Fruit fly (Drosophila melanogaster) whole organism, pupa: ENCODE results near the gene mtDNA-helicase.

Source experiments
- CG12605 ChIP-seq: fragments of 200-800 bp; sonication (Bioruptor generic); IDR thresholded peaks from 2 replicates; pipeline ENCODE4 v1.3.6; 2022; ENCODE audit warnings: missing biosample characterization, missing genetic modification characterization
- CG13204 ChIP-seq: fragments of 200-800 bp; sonication (Bioruptor generic); optimal IDR thresholded peaks from 2 replicates; lab custom pipeline; 2018; ENCODE audit warnings: missing biosample characterization, mild to moderate bottlenecking, missing genetic modification characterization, moderate library complexity
- CG17806 ChIP-seq: fragments of 200-800 bp; sonication (Bioruptor generic); optimal IDR thresholded peaks from 2 replicates; lab custom pipeline; 2018; ENCODE audit warnings: missing biosample characterization, mild to moderate bottlenecking, missing genetic modification characterization, moderate library complexity
- CG9948 ChIP-seq: fragments of 200-800 bp; sonication (Bioruptor generic); optimal IDR thresholded peaks from 2 replicates; lab custom pipeline; 2018; ENCODE audit warnings: missing biosample characterization, mild to moderate bottlenecking, missing genetic modification characterization, moderate library complexity
- Pif1B ChIP-seq: fragments of 200-800 bp; sonication (Bioruptor generic); optimal IDR thresholded peaks from 3 replicates; lab custom pipeline; 2016; ENCODE audit warnings: missing biosample characterization, missing genetic modification characterization
- fd96Ca ChIP-seq: fragments of 200-800 bp; sonication (Bioruptor generic); IDR thresholded peaks from 3 replicates; pipeline ENCODE4 v1.3.6; 2022; ENCODE audit warnings: missing biosample characterization, missing genetic modification characterization
- gl ChIP-seq: fragments of 200-800 bp; sonication (Bioruptor generic); optimal IDR thresholded peaks from 2 replicates; lab custom pipeline; 2018; ENCODE audit warnings: missing biosample characterization, mild to moderate bottlenecking, missing genetic modification characterization

DNA sequence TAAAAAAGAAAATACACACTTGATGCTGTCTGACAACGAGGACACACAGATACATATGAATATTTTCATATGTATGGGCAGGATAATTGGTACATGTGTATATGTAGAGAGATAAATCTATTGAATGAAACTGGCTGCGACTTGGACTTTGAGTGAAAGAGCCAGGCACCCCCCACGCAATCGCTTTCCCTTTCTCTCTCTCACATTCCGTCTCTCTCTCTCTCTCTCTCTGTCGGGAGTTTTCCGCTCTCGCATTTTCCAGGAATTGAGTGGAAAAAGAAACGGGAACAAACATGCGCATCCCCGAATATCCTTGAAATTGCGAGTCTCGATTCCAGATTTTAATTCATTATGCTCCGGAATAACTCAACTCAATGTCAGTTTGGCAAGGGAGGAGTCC lies 29.8 kb downstream of the mtDNA-helicase start:
- TF ChIP-seq fd96Ca (GFP tag; lab: Robert Waterston, UW) (no peak), CG17806 (tag; lab: Kevin White, UChicago) (no peak), CG12605 (GFP tag; lab: Robert Waterston, UW) (no peak), CG9948 (no peak), gl (tag; lab: Kevin White, UChicago) (no peak), Pif1B (GFP tag; lab: Kevin White, UChicago) (no peak), CG13204 (GFP tag; lab: Kevin White, UChicago) (no peak)
